Worm (Caenorhabditis elegans): Measurements from ENCODE around the gene Y54G2A.50.

Y54G2A.50 gene

ce11 chrIV:2890401-2890952, 27.4 kb upstream of the Y54G2A.50 start, which contains the start of the genes nprt-1 and dib-1 (continued):
- TF ChIP-seq lin-29 (GFP tag; IDR thresholded peaks at IDR 0.05) (no peak), ces-1 (GFP tag; optimal IDR thresholded peaks at IDR 0.05) (no peak), zip-2 (tag; optimal IDR thresholded peaks at IDR 0.05) (no peak), php-3 (GFP tag; IDR thresholded peaks at IDR 0.05) (no peak), snpc-1.2 (GFP tag; IDR thresholded peaks at IDR 0.05) (no peak), nhr-42 (GFP tag; IDR thresholded peaks at IDR 0.05) (no peak), R02D3.7 (tag; optimal IDR thresholded peaks at IDR 0.05) (no peak), nhr-25 (tag; optimal IDR thresholded peaks at IDR 0.05; ENCODE audit: borderline replicate concordance, insufficient read depth) (no peak), nhr-237 (tag; optimal IDR thresholded peaks at IDR 0.05) (no peak), snpc-4 (tag; optimal IDR thresholded peaks at IDR 0.05) (no peak), attf-4 (tag; optimal IDR thresholded peaks at IDR 0.05) (no peak), daf-16 (GFP tag; optimal IDR thresholded peaks at IDR 0.05) (no peak), daf-16 (tag; optimal IDR thresholded peaks at IDR 0.05) (peak; percentile 6), nhr-11 (tag; optimal IDR thresholded peaks at IDR 0.05) (no peak), T20F7.1 (GFP tag; optimal IDR thresholded peaks at IDR 0.05) (no peak), fkh-10 (GFP tag; optimal IDR thresholded peaks at IDR 0.05) (no peak), F44E2.7 (GFP tag; IDR thresholded peaks at IDR 0.05) (no peak), lin-15B (tag; optimal IDR thresholded peaks at IDR 0.05) (no peak), madf-5 (GFP tag; IDR thresholded peaks at IDR 0.05) (no peak), spr-1 (tag; optimal IDR thresholded peaks at IDR 0.05) (no peak), set-16 (GFP tag; IDR thresholded peaks at IDR 0.05) (no peak), ZK337.2 (GFP tag; IDR thresholded peaks at IDR 0.05) (no peak), mdl-1 (tag; optimal IDR thresholded peaks at IDR 0.05) (no peak), dmd-9 (GFP tag; IDR thresholded peaks at IDR 0.05) (no peak), mdt-29 (GFP tag; IDR thresholded peaks at IDR 0.05) (no peak), F26F4.8 (GFP tag; conservative IDR thresholded peaks at IDR 0.05) (no peak), mep-1 (tag; optimal IDR thresholded peaks at IDR 0.05) (peak; percentile 24), nhr-48 (tag; optimal IDR thresholded peaks at IDR 0.05) (no peak), lin-1 (GFP tag; IDR thresholded peaks at IDR 0.05) (no peak), fos-1 (tag; optimal IDR thresholded peaks at IDR 0.05) (no peak), nhr-111 (GFP tag; optimal IDR thresholded peaks at IDR 0.05) (no peak), rbr-2 (tag; optimal IDR thresholded peaks at IDR 0.05) (no peak), cey-2 (tag; optimal IDR thresholded peaks at IDR 0.05; ENCODE audit: borderline replicate concordance, insufficient read depth) (no peak), ceh-28 (tag; optimal IDR thresholded peaks at IDR 0.05) (no peak), dve-1 (tag; optimal IDR thresholded peaks at IDR 0.05; ENCODE audit: insufficient read depth) (peak; percentile 27), ceh-44 (GFP tag; IDR thresholded peaks at IDR 0.05) (no peak), ceh-20 (GFP tag; IDR thresholded peaks at IDR 0.05) (no peak), Y48G9A.11 (GFP tag; IDR thresholded peaks at IDR 0.05) (0 out of 2 replicates have a peak, but pooled peaks have one; percentile 28), mes-2 (tag; optimal IDR thresholded peaks at IDR 0.05; ENCODE audit: poor library complexity, severe bottlenecking) (peak; percentile 49), daf-8 (GFP tag; IDR thresholded peaks at IDR 0.05) (no peak), ceh-82 (tag; optimal IDR thresholded peaks at IDR 0.05) (no peak), duxl-1 (tag; optimal IDR thresholded peaks at IDR 0.05; ENCODE audit: poor library complexity) (no peak), unc-130 (GFP tag; optimal IDR thresholded peaks at IDR 0.05) (no peak), skn-1 (tag; optimal IDR thresholded peaks at IDR 0.05) (no peak), arid-1 (GFP tag; conservative IDR thresholded peaks at IDR 0.05) (no peak), F37D6.2 (tag; optimal IDR thresholded peaks at IDR 0.05) (no peak), ceh-62 (tag; optimal IDR thresholded peaks at IDR 0.05) (no peak), unc-62 (GFP tag; optimal IDR thresholded peaks at IDR 0.05 in 1 of 2) (no peak), unc-62 (tag; optimal IDR thresholded peaks at IDR 0.05) (no peak), lin-38 (GFP tag; IDR thresholded peaks at IDR 0.05) (peak; percentile 45; the same call in 1 of the 2 replicates), zag-1 (tag; optimal IDR thresholded peaks at IDR 0.05) (no peak), D1046.2 (GFP tag; IDR thresholded peaks at IDR 0.05) (no peak)

All from whole organism, L4 larva.